Fruit fly (Drosophila melanogaster): Measurements from ENCODE around the gene Cpr64Aa.

The Cpr64Aa gene

dm6 chr3L:4254301-4254834, 45.4 kb upstream of the Cpr64Aa start, which contains the start of the genes ago and CG1265 (continued):
- TF ChIP-seq lz (GFP tag; optimal IDR thresholded peaks at IDR 0.05) (peak; percentile 51), Lpt (GFP tag; optimal IDR thresholded peaks at IDR 0.05) (no peak), fd85E (GFP tag; optimal IDR thresholded peaks at IDR 0.05) (no peak), Eip78C (GFP tag) (peak; percentile 63), CG9139 (GFP tag; optimal IDR thresholded peaks at IDR 0.05) (no peak), CG3919 (GFP tag; optimal IDR thresholded peaks at IDR 0.05) (no peak), Gug (GFP tag; IDR thresholded peaks at IDR 0.05) (no peak), CG11902 (GFP tag; optimal IDR thresholded peaks at IDR 0.05) (peak; percentile 4), ss (GFP tag; optimal IDR thresholded peaks at IDR 0.05) (peak in 1 of 2 experiments; percentile 10), Met (GFP tag; optimal IDR thresholded peaks at IDR 0.05) (peak; percentile 20), CG6854 (GFP tag; optimal IDR thresholded peaks at IDR 0.05) (no peak)

- TF ChIP-seq dsx (GFP tag; optimal IDR thresholded peaks at IDR 0.05; ENCODE audit: poor library complexity, severe bottlenecking): peak; percentile 66
- peak; percentile 73 for TF ChIP-seq fkh (GFP tag; optimal IDR thresholded peaks at IDR 0.05)
- peak; percentile 92 for TF ChIP-seq svp (GFP tag)
- peak; percentile 38 for TF ChIP-seq Sox14 (GFP tag; optimal IDR thresholded peaks at IDR 0.05)
- peak; percentile 44 for TF ChIP-seq Eip78C (GFP tag)
- TF ChIP-seq CG7368 (GFP tag; optimal IDR thresholded peaks at IDR 0.05): no peak
These were observed 44.8 kb upstream of the Cpr64Aa start for dm6 chr3L:4253611-4254300.

dm6 chr3L:4252862-4253610, 44.1 kb upstream of the Cpr64Aa start:
- TF ChIP-seq fkh (GFP tag; optimal IDR thresholded peaks at IDR 0.05) (no peak), Sox14 (GFP tag; optimal IDR thresholded peaks at IDR 0.05) (peak; percentile 53), CG8319 (GFP tag; optimal IDR thresholded peaks at IDR 0.05) (peak; percentile 21), Eip78C (GFP tag) (peak; percentile 72), CG6854 (GFP tag; optimal IDR thresholded peaks at IDR 0.05) (no peak), CG32006 (GFP tag; optimal IDR thresholded peaks at IDR 0.05) (peak; percentile 33), Hr39 (GFP tag; optimal IDR thresholded peaks at IDR 0.05) (peak; percentile 23), dac (GFP tag; optimal IDR thresholded peaks at IDR 0.05) (no peak), Met (GFP tag; optimal IDR thresholded peaks at IDR 0.05) (no peak), Eip75B (GFP tag; optimal IDR thresholded peaks at IDR 0.05) (no peak), vri (GFP tag; optimal IDR thresholded peaks at IDR 0.05) (peak; percentile 69), net (GFP tag; optimal IDR thresholded peaks at IDR 0.05) (peak; percentile 30), fd59A (GFP tag; optimal IDR thresholded peaks at IDR 0.05) (peak; percentile 25), Sox102F (GFP tag; optimal IDR thresholded peaks at IDR 0.05) (no peak), Gug (GFP tag; IDR thresholded peaks at IDR 0.05) (no peak), dsx (GFP tag; optimal IDR thresholded peaks at IDR 0.05; ENCODE audit: poor library complexity, severe bottlenecking) (no peak), spab (GFP tag; optimal IDR thresholded peaks at IDR 0.05) (peak; percentile 16), Ets21C (GFP tag; optimal IDR thresholded peaks at IDR 0.05) (peak; percentile 9), cyc (GFP tag; optimal IDR thresholded peaks at IDR 0.05) (no peak), CG10631 (GFP tag; optimal IDR thresholded peaks at IDR 0.05) (peak; percentile 30), CG6792 (GFP tag; optimal IDR thresholded peaks at IDR 0.05) (peak; percentile 50), Sox15 (GFP tag; optimal IDR thresholded peaks at IDR 0.05) (no peak), CG16779 (tag; optimal IDR thresholded peaks at IDR 0.05) (no peak), acj6 (GFP tag; optimal IDR thresholded peaks at IDR 0.05) (peak; percentile 9), CG31627 (GFP tag; optimal IDR thresholded peaks at IDR 0.05) (no peak), lz (GFP tag; optimal IDR thresholded peaks at IDR 0.05) (no peak), svp (GFP tag) (peak; percentile 95), CG8632 (GFP tag; optimal IDR thresholded peaks at IDR 0.05) (no peak), CG6163 (GFP tag; IDR thresholded peaks at IDR 0.05) (peak; percentile 33; the same call in 1 of the 3 replicates), ss (GFP tag; optimal IDR thresholded peaks at IDR 0.05) (peak in 1 of 2 experiments; percentile 6), Ets96B (tag; optimal IDR thresholded peaks at IDR 0.05) (peak; percentile 0), salr (GFP tag; optimal IDR thresholded peaks at IDR 0.05) (no peak), CG3919 (GFP tag; optimal IDR thresholded peaks at IDR 0.05) (peak; percentile 25)
